Worm (Caenorhabditis elegans) whole organism, young adult: ENCODE results near the gene R05G6.9.

ENCODE experiments used
- B0019.2 ChIP-seq: fragments of 200-800 bp; sonication (Bioruptor generic); conservative IDR thresholded peaks from 2 replicates; pipeline ENCODE4 v1.3.6; 2022; ENCODE audit warnings: missing genetic modification reagents, missing genetic modification characterization, missing compliant biosample characterization
- C06A6.2 ChIP-seq: fragments of 200-800 bp; sonication (Bioruptor generic); conservative IDR thresholded peaks from 2 replicates; pipeline ENCODE4 v1.3.6; 2022; ENCODE audit warnings: missing genetic modification characterization, missing compliant biosample characterization
- C17E4.6 ChIP-seq: fragments of 200-800 bp; sonication (Bioruptor generic); IDR thresholded peaks from 2 replicates; pipeline ENCODE4 v1.3.6; 2022; ENCODE audit warnings: missing genetic modification reagents, missing genetic modification characterization, missing compliant biosample characterization
- F10E7.11 ChIP-seq: sonication (generic microtip); optimal IDR thresholded peaks from 2 replicates; lab custom pipeline; 2017; ENCODE audit warnings: mild to moderate bottlenecking, missing genetic modification characterization, moderate library complexity, missing compliant biosample characterization
- F23B12.7 ChIP-seq: sonication (generic microtip); optimal IDR thresholded peaks from 2 replicates; lab custom pipeline; 2017; ENCODE audit warnings: missing genetic modification characterization, mild to moderate bottlenecking, missing compliant biosample characterization, antibody characterized with exemption, moderate library complexity; ENCODE audit not compliant: insufficient read depth
- F37B4.10 ChIP-seq: fragments of 200-800 bp; sonication (Bioruptor generic); IDR thresholded peaks from 2 replicates; pipeline ENCODE4 v1.3.6; 2022; ENCODE audit warnings: missing genetic modification characterization, missing compliant biosample characterization
- F39B2.1 ChIP-seq: fragments of 200-800 bp; sonication (Bioruptor generic); IDR thresholded peaks from 2 replicates; pipeline ENCODE4 v1.3.6; 2022; ENCODE audit warnings: missing genetic modification reagents, missing genetic modification characterization, missing compliant biosample characterization
- F49E8.2 ChIP-seq: sonication (generic microtip); optimal IDR thresholded peaks from 3 replicates; lab custom pipeline; 2017; ENCODE audit warnings: missing genetic modification characterization, mild to moderate bottlenecking, missing compliant biosample characterization, antibody characterized with exemption, moderate library complexity; ENCODE audit not compliant: insufficient read depth
- F52B5.7 ChIP-seq: sonication (generic microtip); optimal IDR thresholded peaks from 2 replicates; lab custom pipeline; 2016; ENCODE audit warnings: mild to moderate bottlenecking, missing genetic modification characterization, missing compliant biosample characterization
- T26A5.8 ChIP-seq: sonication (generic microtip); optimal IDR thresholded peaks from 2 replicates; lab custom pipeline; 2016; ENCODE audit warnings: missing genetic modification characterization, missing compliant biosample characterization
- Y56A3A.18 ChIP-seq: fragments of 200-800 bp; sonication (Bioruptor generic); IDR thresholded peaks from 2 replicates; pipeline ENCODE4 v1.3.6; 2022; ENCODE audit warnings: missing genetic modification reagents, missing genetic modification characterization, missing compliant biosample characterization
- ama-1 ChIP-seq, 3 experiments: fragments of 150-350 bp in 1 of 3; sonication (generic microtip) in 2 of 3; optimal IDR thresholded peaks; 2 replicates each; lab custom pipeline; 2014 to 2018; ENCODE audit warnings: missing biosample characterization in 2 of 3, missing genetic modification characterization in 2 of 3, missing genetic modification reagents in 2 of 3
- attf-3 ChIP-seq: fragments of 200-800 bp; sonication (Bioruptor generic); conservative IDR thresholded peaks from 2 replicates; pipeline ENCODE4 v1.3.6; 2022; ENCODE audit warnings: missing genetic modification reagents, missing genetic modification characterization, missing compliant biosample characterization
- attf-6 ChIP-seq: fragments of 200-800 bp; sonication (Bioruptor generic); IDR thresholded peaks from 2 replicates; pipeline ENCODE4 v1.3.6; 2022; ENCODE audit warnings: missing genetic modification reagents, missing genetic modification characterization, missing compliant biosample characterization
- bed-1 ChIP-seq: fragments of 200-800 bp; sonication (Bioruptor generic); IDR thresholded peaks from 2 replicates; pipeline ENCODE4 v1.3.6; 2022; ENCODE audit warnings: missing genetic modification reagents, missing genetic modification characterization, missing compliant biosample characterization
- ccch-3 ChIP-seq: fragments of 200-800 bp; sonication (Bioruptor generic); optimal IDR thresholded peaks from 2 replicates; lab custom pipeline; 2018; ENCODE audit warnings: mild to moderate bottlenecking, missing genetic modification characterization, missing compliant biosample characterization
- cebp-2 ChIP-seq: fragments of 200-800 bp; sonication (Bioruptor generic); IDR thresholded peaks from 2 replicates; pipeline ENCODE4 v1.3.6; 2022; ENCODE audit warnings: missing genetic modification characterization, missing compliant biosample characterization
- ceh-100 ChIP-seq: fragments of 200-800 bp; sonication (Bioruptor generic); IDR thresholded peaks from 2 replicates; pipeline ENCODE4 v1.3.6; 2022; ENCODE audit warnings: missing genetic modification reagents, missing genetic modification characterization, missing compliant biosample characterization
- ceh-40 ChIP-seq: fragments of 200-800 bp; sonication (Bioruptor generic); IDR thresholded peaks from 2 replicates; pipeline ENCODE4 v1.3.6; 2022; ENCODE audit warnings: missing genetic modification characterization, missing compliant biosample characterization
- ceh-79 ChIP-seq: sonication (generic microtip); optimal IDR thresholded peaks from 2 replicates; lab custom pipeline; 2017; ENCODE audit warnings: mild to moderate bottlenecking, missing genetic modification characterization, missing compliant biosample characterization
- chd-7 ChIP-seq: sonication (generic microtip); optimal IDR thresholded peaks from 2 replicates; lab custom pipeline; 2016; ENCODE audit warnings: mild to moderate bottlenecking, missing genetic modification characterization, moderate library complexity, missing compliant biosample characterization
- dpff-1 ChIP-seq: sonication (generic microtip); optimal IDR thresholded peaks from 2 replicates; lab custom pipeline; 2017; ENCODE audit warnings: mild to moderate bottlenecking, missing genetic modification characterization, missing compliant biosample characterization
- him-1 ChIP-seq: sonication (generic microtip); optimal IDR thresholded peaks from 2 replicates; lab custom pipeline; 2016; ENCODE audit warnings: missing genotype, missing genetic modification reagents, missing genetic modification characterization, missing compliant biosample characterization
- hmg-20 ChIP-seq: fragments of 200-800 bp; sonication (Bioruptor generic); IDR thresholded peaks from 2 replicates; pipeline ENCODE4 v1.3.6; 2022; ENCODE audit warnings: missing genetic modification reagents, missing genetic modification characterization, missing compliant biosample characterization
- hrde-1 ChIP-seq: sonication (generic microtip); optimal IDR thresholded peaks from 2 replicates; lab custom pipeline; 2016; ENCODE audit warnings: missing genetic modification characterization, mild to moderate bottlenecking, missing compliant biosample characterization, moderate library complexity, missing genotype, missing genetic modification reagents, borderline replicate concordance
- hsf-1 ChIP-seq: fragments of 200-800 bp; sonication (Bioruptor generic); IDR thresholded peaks from 2 replicates; pipeline ENCODE4 v1.3.6; 2022; ENCODE audit warnings: missing genetic modification reagents, missing genetic modification characterization, missing compliant biosample characterization
- let-526 ChIP-seq: fragments of 200-800 bp; sonication (Bioruptor generic); IDR thresholded peaks from 2 replicates; pipeline ENCODE4 v1.3.6; 2022; ENCODE audit warnings: missing genetic modification reagents, missing genetic modification characterization, missing compliant biosample characterization
- lin-26 ChIP-seq: fragments of 200-800 bp; sonication (Bioruptor generic); IDR thresholded peaks from 2 replicates; pipeline ENCODE4 v1.3.6; 2022; ENCODE audit warnings: missing genetic modification reagents, missing genetic modification characterization, missing compliant biosample characterization
- lin-35 ChIP-seq, 3 experiments: fragments of 150-350 bp in 2 of 3; sonication (generic microtip) in 1 of 3; optimal IDR thresholded peaks; 2 replicates each; lab custom pipeline; 2014 to 2018; ENCODE audit warnings: missing biosample characterization in 3 of 3, missing genetic modification characterization in 3 of 3, missing genetic modification reagents in 3 of 3
- lin-54 ChIP-seq: fragments of 200-800 bp; sonication (Bioruptor generic); optimal IDR thresholded peaks from 2 replicates; lab custom pipeline; 2018; ENCODE audit warnings: mild to moderate bottlenecking, missing genetic modification characterization, missing compliant biosample characterization
- lsl-1 ChIP-seq: fragments of 200-800 bp; sonication (Bioruptor generic); optimal IDR thresholded peaks from 2 replicates; lab custom pipeline; 2018; ENCODE audit warnings: mild to moderate bottlenecking, missing genetic modification characterization, moderate library complexity, missing compliant biosample characterization
- madf-10 ChIP-seq: sonication (generic microtip); optimal IDR thresholded peaks from 2 replicates; lab custom pipeline; 2016; ENCODE audit warnings: mild to moderate bottlenecking, missing genetic modification characterization, missing compliant biosample characterization
- madf-6 ChIP-seq: fragments of 200-800 bp; sonication (Bioruptor generic); IDR thresholded peaks from 2 replicates; pipeline ENCODE4 v1.3.6; 2022; ENCODE audit warnings: missing genetic modification reagents, missing genetic modification characterization, missing compliant biosample characterization
- mcd-1 ChIP-seq: fragments of 200-800 bp; sonication (Bioruptor generic); IDR thresholded peaks from 2 replicates; pipeline ENCODE4 v1.3.6; 2022; ENCODE audit warnings: missing genetic modification reagents, missing genetic modification characterization, missing compliant biosample characterization
- mes-4 ChIP-seq: sonication (generic microtip); optimal IDR thresholded peaks from 2 replicates; lab custom pipeline; 2016; ENCODE audit warnings: missing genotype, missing genetic modification characterization, missing compliant biosample characterization
- nfyb-1 ChIP-seq: fragments of 200-800 bp; sonication (Bioruptor generic); IDR thresholded peaks from 2 replicates; pipeline ENCODE4 v1.3.6; 2022; ENCODE audit warnings: missing genetic modification reagents, missing genetic modification characterization, missing compliant biosample characterization
- nhr-80 ChIP-seq: sonication (generic microtip); optimal IDR thresholded peaks from 2 replicates; lab custom pipeline; 2016; ENCODE audit warnings: missing genetic modification characterization, missing compliant biosample characterization
- pha-4 ChIP-seq: fragments of 150-350 bp; sonication (generic microtip); optimal IDR thresholded peaks from 2 replicates; lab custom pipeline; 2014; ENCODE audit warnings: missing biosample characterization, missing genetic modification reagents, missing genetic modification characterization
- somi-1 ChIP-seq: fragments of 200-800 bp; sonication (Bioruptor generic); optimal IDR thresholded peaks from 2 replicates; lab custom pipeline; 2018; ENCODE audit warnings: mild to moderate bottlenecking, missing genetic modification characterization, missing compliant biosample characterization
- tbp1 ChIP-seq: fragments of 200-800 bp; sonication (Bioruptor generic); optimal IDR thresholded peaks from 2 replicates; lab custom pipeline; 2018; ENCODE audit warnings: mild to moderate bottlenecking, missing genetic modification characterization, missing compliant biosample characterization
- tbx-9 ChIP-seq: sonication (generic microtip); optimal IDR thresholded peaks from 2 replicates; lab custom pipeline; 2016; ENCODE audit warnings: borderline replicate concordance, missing genetic modification characterization, inconsistent platforms, missing compliant biosample characterization
- unc-130 ChIP-seq: sonication (generic microtip); optimal IDR thresholded peaks from 2 replicates; lab custom pipeline; 2016; ENCODE audit warnings: missing genetic modification reagents, missing genetic modification characterization, missing compliant biosample characterization
- unc-62 ChIP-seq: fragments of 150-350 bp; optimal IDR thresholded peaks from 2 replicates; lab custom pipeline; 2014; ENCODE audit warnings: missing biosample characterization, missing genetic modification reagents, missing genetic modification characterization
- xnd-1 ChIP-seq: sonication (generic microtip); optimal IDR thresholded peaks from 2 replicates; lab custom pipeline; 2016; ENCODE audit warnings: missing genotype, missing genetic modification reagents, missing genetic modification characterization, missing compliant biosample characterization
- zim-3 ChIP-seq: sonication (generic microtip); optimal IDR thresholded peaks from 2 replicates; lab custom pipeline; 2017; ENCODE audit warnings: mild to moderate bottlenecking, missing genetic modification characterization, moderate library complexity, missing compliant biosample characterization
- ztf-22 ChIP-seq: fragments of 200-800 bp; sonication (Bioruptor generic); optimal IDR thresholded peaks from 2 replicates; lab custom pipeline; 2018; ENCODE audit warnings: mild to moderate bottlenecking, missing genetic modification characterization, moderate library complexity, missing compliant biosample characterization
- ztf-3 ChIP-seq: fragments of 200-800 bp; sonication (Bioruptor generic); optimal IDR thresholded peaks from 2 replicates; lab custom pipeline; 2018; ENCODE audit warnings: mild to moderate bottlenecking, missing genetic modification characterization, missing compliant biosample characterization

The R05G6.9 gene

DNA sequence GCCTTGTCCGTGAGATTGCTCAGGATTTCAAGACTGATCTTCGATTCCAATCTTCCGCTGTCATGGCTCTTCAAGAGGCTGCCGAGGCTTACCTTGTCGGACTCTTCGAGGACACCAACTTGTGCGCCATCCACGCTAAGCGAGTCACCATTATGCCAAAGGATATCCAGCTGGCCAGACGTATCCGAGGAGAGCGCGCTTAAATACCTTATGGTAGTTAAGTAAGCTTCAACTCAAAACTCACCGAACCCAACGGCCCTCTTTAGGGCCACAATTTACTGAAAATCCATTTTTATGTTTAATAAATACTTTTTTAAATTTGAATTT, 27.6 kb downstream of the R05G6.9 start (continued):
- TF ChIP-seq C06A6.2 (GFP tag; lab: Robert Waterston, UW) (no peak), T26A5.8 (tag; lab: Kevin White, UChicago) (no peak), hrde-1 (peak; percentile 91), him-1 (tag; lab: Kevin White, UChicago) (no peak), C17E4.6 (peak; percentile 51), somi-1 (no peak), attf-3 (GFP tag; lab: Robert Waterston, UW) (no peak), ztf-22 (GFP tag; lab: Kevin White, UChicago) (no peak), tbp1 (GFP tag; lab: Kevin White, UChicago) (peak; percentile 34), chd-7 (tag; lab: Kevin White, UChicago) (no peak), mcd-1 (GFP tag; lab: Robert Waterston, UW) (no peak; the same call in 1 of the 2 replicates), lin-26 (GFP tag; lab: Robert Waterston, UW) (peak; percentile 84), xnd-1 (peak; percentile 3), hsf-1 (GFP tag; lab: Robert Waterston, UW) (0 out of 2 replicates have a peak, but pooled peaks have one; percentile 50), F37B4.10 (GFP tag; lab: Robert Waterston, UW) (0 out of 2 replicates have a peak, but pooled peaks have one; percentile 2), hmg-20 (GFP tag; lab: Robert Waterston, UW) (no peak), mes-4 (tag; lab: Kevin White, UChicago) (no peak), let-526 (GFP tag; lab: Robert Waterston, UW) (no peak), lsl-1 (GFP tag; lab: Kevin White, UChicago) (peak; percentile 24), nhr-80 (tag; lab: Kevin White, UChicago) (no peak), bed-1 (GFP tag; lab: Robert Waterston, UW) (no peak), tbx-9 (tag; lab: Kevin White, UChicago) (no peak), attf-6 (peak; percentile 63), nfyb-1 (GFP tag; lab: Robert Waterston, UW) (no peak), F10E7.11 (tag; lab: Kevin White, UChicago) (no peak), lin-35 (GFP tag; optimal IDR thresholded peaks at IDR 0.05; lab: Kevin White, UChicago) (no peak), ama-1 (optimal IDR thresholded peaks at IDR 0.05; lab: Kevin White, UChicago) (no peak), ama-1 (GFP tag; optimal IDR thresholded peaks at IDR 0.05; lab: Kevin White, UChicago) (no peak), F39B2.1 (GFP tag; lab: Robert Waterston, UW) (peak; percentile 13; the same call in 1 of the 2 replicates), F49E8.2 (tag; lab: Kevin White, UChicago) (no peak), lin-54 (GFP tag; lab: Kevin White, UChicago) (peak; percentile 35), ceh-40 (no peak)

DNA sequence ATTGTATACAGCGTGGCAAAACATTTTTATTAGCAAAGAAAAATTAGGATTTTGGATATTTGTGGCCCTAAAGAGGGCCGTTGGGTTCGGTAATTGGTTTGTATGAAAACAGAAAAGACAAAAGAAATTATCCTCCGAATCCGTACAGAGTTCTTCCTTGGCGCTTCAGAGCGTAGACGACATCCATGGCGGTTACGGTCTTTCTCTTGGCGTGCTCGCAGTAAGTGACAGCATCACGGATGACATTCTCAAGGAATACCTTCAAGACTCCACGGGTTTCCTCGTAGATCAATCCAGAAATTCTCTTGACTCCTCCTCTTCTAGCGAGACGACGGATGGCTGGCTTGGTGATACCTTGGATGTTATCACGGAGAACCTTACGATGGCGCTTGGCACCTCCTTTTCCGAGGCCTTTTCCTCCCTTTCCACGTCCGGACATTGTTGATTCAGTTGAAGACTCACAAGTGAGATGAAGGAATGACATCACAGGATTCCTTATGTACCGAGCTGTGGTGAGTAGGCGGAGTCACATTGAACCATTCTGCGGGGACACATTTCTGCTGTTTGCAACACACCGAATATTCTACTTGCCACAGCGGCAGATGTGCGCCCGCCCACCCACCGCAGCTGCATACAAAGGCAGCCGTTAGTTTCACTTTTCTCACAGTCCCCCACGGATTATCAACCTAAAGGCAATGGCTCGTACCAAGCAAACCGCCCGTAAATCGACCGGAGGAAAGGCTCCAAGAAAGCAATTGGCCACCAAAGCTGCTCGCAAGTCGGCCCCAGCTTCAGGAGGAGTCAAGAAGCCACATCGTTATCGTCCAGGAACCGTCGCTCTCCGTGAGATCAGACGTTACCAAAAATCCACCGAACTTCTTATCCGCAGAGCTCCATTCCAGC, 28.3 kb downstream of the R05G6.9 start, which contains the start of the genes his-60 and his-59:
his-60 (minus strand) TSS at position 439 of the 903 bp plus-strand sequence.
his-59 (plus strand) TSS at position 696 of the 903 bp plus-strand sequence.
- TF ChIP-seq nhr-80 (tag; lab: Kevin White, UChicago), result no peak
- TF ChIP-seq dpff-1 (tag; lab: Kevin White, UChicago), result no peak
- no peak for TF ChIP-seq madf-10 (tag; lab: Kevin White, UChicago)
- TF ChIP-seq pha-4 (tag; lab: Kevin White, UChicago), result no peak
- no peak for TF ChIP-seq F23B12.7
- TF ChIP-seq unc-62, result no peak
- TF ChIP-seq unc-130, result peak; percentile 7
- 0 out of 2 replicates have a peak, but pooled peaks have one; percentile 58 for TF ChIP-seq cebp-2 (GFP tag; lab: Robert Waterston, UW)
- peak; percentile 99 for TF ChIP-seq F39B2.1 (GFP tag; lab: Robert Waterston, UW)
- TF ChIP-seq zim-3 (tag; lab: Kevin White, UChicago), result peak; percentile 59
- no peak for TF ChIP-seq B0019.2 (GFP tag; lab: Robert Waterston, UW)
- no peak for TF ChIP-seq ztf-3
- peak; percentile 72 for TF ChIP-seq madf-6
- peak; percentile 95 for TF ChIP-seq lin-26 (GFP tag; lab: Robert Waterston, UW)
- peak; percentile 48 for TF ChIP-seq mes-4 (tag; lab: Kevin White, UChicago)
- no peak for TF ChIP-seq Y56A3A.18 (GFP tag; lab: Robert Waterston, UW)
- TF ChIP-seq ceh-100, result no peak; the same call in 1 of the 2 replicates
- TF ChIP-seq F52B5.7 (tag; lab: Kevin White, UChicago), result peak; percentile 12
- no peak for TF ChIP-seq ceh-79
- TF ChIP-seq ccch-3 (GFP tag; lab: Kevin White, UChicago), result no peak
